Fruit fly (Drosophila melanogaster): Measurements from ENCODE around the gene spo.

The spo gene

dm6 chr3L:5578595-5578994 lies 13.8 kb downstream of the spo start:
- TF ChIP-seq CG4496 (GFP tag; IDR thresholded peaks at IDR 0.05) (no peak), CG14655 (GFP tag; optimal IDR thresholded peaks at IDR 0.05) (no peak), rn (GFP tag; IDR thresholded peaks at IDR 0.05) (no peak), CG8159 (tag; optimal IDR thresholded peaks at IDR 0.05) (no peak), D1 (tag; optimal IDR thresholded peaks at IDR 0.05) (no peak), fd96Ca (GFP tag; IDR thresholded peaks at IDR 0.05) (no peak), CG13204 (GFP tag; optimal IDR thresholded peaks at IDR 0.05) (no peak), CG12605 (GFP tag; IDR thresholded peaks at IDR 0.05) (no peak), EcR (GFP tag; optimal IDR thresholded peaks at IDR 0.05) (no peak), Snoo (tag; optimal IDR thresholded peaks at IDR 0.05) (no peak), CG34367 (tag; optimal IDR thresholded peaks at IDR 0.05) (no peak), Pif1B (GFP tag; optimal IDR thresholded peaks at IDR 0.05) (no peak), CG8301 (tag; optimal IDR thresholded peaks at IDR 0.05) (no peak), gl (tag; optimal IDR thresholded peaks at IDR 0.05) (no peak), CG9948 (tag; optimal IDR thresholded peaks at IDR 0.05) (no peak), CG10348 (GFP tag; IDR thresholded peaks at IDR 0.05) (no peak), CG32121 (GFP tag; IDR thresholded peaks at IDR 0.05) (no peak), CG17806 (tag; optimal IDR thresholded peaks at IDR 0.05) (no peak), CG15710 (tag; optimal IDR thresholded peaks at IDR 0.05) (no peak)

- TF ChIP-seq D1 (tag; optimal IDR thresholded peaks at IDR 0.05), result peak; percentile 32
- peak; percentile 93 for TF ChIP-seq CG8159 (tag; optimal IDR thresholded peaks at IDR 0.05)
- TF ChIP-seq Snoo (tag; optimal IDR thresholded peaks at IDR 0.05), result peak; percentile 98
- peak; percentile 99 for TF ChIP-seq gl (tag; optimal IDR thresholded peaks at IDR 0.05)
- TF ChIP-seq CG10348 (GFP tag; IDR thresholded peaks at IDR 0.05), result peak; percentile 93
- peak; percentile 90 for TF ChIP-seq CG9948 (tag; optimal IDR thresholded peaks at IDR 0.05)
- TF ChIP-seq EcR (GFP tag; optimal IDR thresholded peaks at IDR 0.05), result peak; percentile 81
- TF ChIP-seq CG8301 (tag; optimal IDR thresholded peaks at IDR 0.05), result peak; percentile 89
- peak; percentile 94 for TF ChIP-seq CG14655 (GFP tag; optimal IDR thresholded peaks at IDR 0.05)
- TF ChIP-seq Ets98B (GFP tag; IDR thresholded peaks at IDR 0.05), result peak; percentile 95; the same call in 1 of the 2 replicates
- peak; percentile 98 for TF ChIP-seq CG32121 (GFP tag; IDR thresholded peaks at IDR 0.05)
- TF ChIP-seq CG17806 (tag; optimal IDR thresholded peaks at IDR 0.05), result peak; percentile 91
- peak; percentile 97 for TF ChIP-seq CG34367 (tag; optimal IDR thresholded peaks at IDR 0.05)
- TF ChIP-seq CG12605 (GFP tag; IDR thresholded peaks at IDR 0.05), result peak; percentile 95
- peak; percentile 98 for TF ChIP-seq Pif1A (GFP tag; optimal IDR thresholded peaks at IDR 0.05)
- peak; percentile 93 for TF ChIP-seq CG4496 (GFP tag; IDR thresholded peaks at IDR 0.05)
- peak; percentile 98 for TF ChIP-seq Pif1B (GFP tag; optimal IDR thresholded peaks at IDR 0.05)
- peak; percentile 79 for TF ChIP-seq rn (GFP tag; IDR thresholded peaks at IDR 0.05)
- peak; percentile 95 for TF ChIP-seq fd96Ca (GFP tag; IDR thresholded peaks at IDR 0.05)
- TF ChIP-seq CG13204 (GFP tag; optimal IDR thresholded peaks at IDR 0.05), result peak; percentile 99
- peak; percentile 89 for TF ChIP-seq CG15710 (tag; optimal IDR thresholded peaks at IDR 0.05)
Observed at dm6 chr3L:5577250-5578138, 14.9 kb downstream of the spo start, which contains the start of gene Msr-110. TSS of gene Msr-110 (minus strand) at chr3L:5577348.

- TF ChIP-seq EcR (GFP tag; optimal IDR thresholded peaks at IDR 0.05) (no peak), Snoo (tag; optimal IDR thresholded peaks at IDR 0.05) (no peak), CG10348 (GFP tag; IDR thresholded peaks at IDR 0.05) (no peak), Ets98B (GFP tag; IDR thresholded peaks at IDR 0.05) (no peak), CG8159 (tag; optimal IDR thresholded peaks at IDR 0.05) (peak; percentile 3), CG8301 (tag; optimal IDR thresholded peaks at IDR 0.05) (no peak), CG32121 (GFP tag; IDR thresholded peaks at IDR 0.05) (no peak), CG12605 (GFP tag; IDR thresholded peaks at IDR 0.05) (0 out of 2 replicates have a peak, but pooled peaks have one; percentile 8), Pif1B (GFP tag; optimal IDR thresholded peaks at IDR 0.05) (no peak), CG14655 (GFP tag; optimal IDR thresholded peaks at IDR 0.05) (peak; percentile 26), fd96Ca (GFP tag; IDR thresholded peaks at IDR 0.05) (no peak), CG9948 (tag; optimal IDR thresholded peaks at IDR 0.05) (no peak), Pif1A (GFP tag; optimal IDR thresholded peaks at IDR 0.05) (no peak), CG13204 (GFP tag; optimal IDR thresholded peaks at IDR 0.05) (no peak), CG17806 (tag; optimal IDR thresholded peaks at IDR 0.05) (no peak), gl (tag; optimal IDR thresholded peaks at IDR 0.05) (no peak), CG15710 (tag; optimal IDR thresholded peaks at IDR 0.05) (no peak), CG34367 (tag; optimal IDR thresholded peaks at IDR 0.05) (no peak), CG4496 (GFP tag; IDR thresholded peaks at IDR 0.05) (peak; percentile 38; the same call in 1 of the 3 replicates)
Observed at dm6 chr3L:5576543-5576942, 15.8 kb downstream of the spo start.

- no peak for TF ChIP-seq CG34367 (tag; optimal IDR thresholded peaks at IDR 0.05)
Observed at dm6 chr3L:5575524-5575923, 16.8 kb downstream of the spo start.

- no peak for TF ChIP-seq rn (GFP tag; IDR thresholded peaks at IDR 0.05)
- no peak for TF ChIP-seq CG8301 (tag; optimal IDR thresholded peaks at IDR 0.05)
- 0 out of 3 replicates have a peak, but pooled peaks have one; percentile 42 for TF ChIP-seq CG4496 (GFP tag; IDR thresholded peaks at IDR 0.05)
- TF ChIP-seq CG12605 (GFP tag; IDR thresholded peaks at IDR 0.05), result peak; percentile 62
- TF ChIP-seq Ets98B (GFP tag; IDR thresholded peaks at IDR 0.05), result peak; percentile 22; the same call in 1 of the 2 replicates
- TF ChIP-seq CG14655 (GFP tag; optimal IDR thresholded peaks at IDR 0.05), result no peak
- TF ChIP-seq fd96Ca (GFP tag; IDR thresholded peaks at IDR 0.05), result peak; percentile 46; the same call in 1 of the 3 replicates
- no peak for TF ChIP-seq CG8159 (tag; optimal IDR thresholded peaks at IDR 0.05)
- TF ChIP-seq gl (tag; optimal IDR thresholded peaks at IDR 0.05), result no peak
- peak; percentile 12 for TF ChIP-seq Snoo (tag; optimal IDR thresholded peaks at IDR 0.05)
Observed at dm6 chr3L:5571051-5571450, 21.3 kb downstream of the spo start.
